Fruit fly (Drosophila melanogaster) Kc167 (cell line): ENCODE measurements around the gene CG7607.

Source experiments
- Myc ChIP-seq: fragments of >200 bp; optimal IDR thresholded peaks from 2 replicates; lab custom pipeline; 2017; ENCODE audit warnings: missing external identifiers
- h ChIP-seq: fragments of >200 bp; optimal IDR thresholded peaks from 3 replicates; lab custom pipeline; 2018; ENCODE audit warnings: missing external identifiers
- psq ChIP-seq: fragments of >200 bp; optimal IDR thresholded peaks from 2 replicates; lab custom pipeline; 2017; ENCODE audit warnings: missing external identifiers

DNA sequence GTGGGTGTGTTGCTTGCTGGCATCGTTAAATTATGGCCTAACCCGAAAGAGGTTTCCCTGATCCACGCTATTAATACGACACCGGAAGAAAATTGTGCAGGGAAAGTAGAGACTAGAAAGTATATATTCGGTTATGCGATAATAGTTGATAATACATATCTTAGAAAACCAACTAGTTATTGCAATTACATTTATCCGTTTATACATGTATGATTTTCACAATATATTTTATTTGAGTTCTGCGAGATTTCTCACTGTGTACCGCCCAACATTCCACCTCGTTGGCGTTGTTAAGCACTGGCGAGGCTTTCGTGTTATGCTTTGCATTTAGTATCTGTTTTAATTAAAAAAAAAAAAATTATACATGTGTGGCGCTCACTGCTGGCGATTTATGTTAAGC lies 44.0 kb upstream of the CG7607 start:
- TF ChIP-seq h (lab: Kevin White, UChicago) = no peak
- TF ChIP-seq psq (lab: Kevin White, UChicago) = no peak
- TF ChIP-seq Myc = no peak
